Fruit fly (Drosophila melanogaster): ENCODE data around the gene CG13272.

DNA sequence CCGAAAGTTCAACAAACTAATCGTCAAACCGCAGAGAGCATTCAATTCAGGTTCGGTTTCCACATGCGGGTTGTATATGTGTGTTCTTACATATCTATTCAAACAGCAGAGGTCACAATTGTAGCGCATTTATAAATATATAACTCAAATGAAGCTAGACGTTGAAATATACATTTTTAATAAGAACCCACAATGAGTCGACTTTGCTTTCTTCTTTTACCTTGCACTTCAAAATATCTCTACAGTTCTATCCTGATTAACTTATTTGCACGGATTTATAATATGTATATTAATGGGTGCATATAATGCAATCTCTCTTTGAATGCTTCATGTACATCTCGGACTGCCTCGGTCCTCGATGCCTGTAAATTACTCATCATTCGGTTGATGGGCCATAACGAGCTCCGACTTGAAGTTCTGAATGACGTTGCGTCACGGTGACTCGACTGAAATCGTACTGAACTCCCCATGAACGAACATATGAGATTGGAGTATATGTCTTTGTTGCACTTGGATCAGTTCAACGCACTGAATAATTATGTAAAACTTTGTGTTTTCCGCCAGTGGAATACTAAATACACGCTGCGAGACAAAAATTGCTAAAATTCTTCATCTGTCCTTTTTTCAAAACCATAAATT lies 13.8 kb downstream of the CG13272 start:
- TF ChIP-seq CG7101 (tag; optimal IDR thresholded peaks at IDR 0.05) (no peak), ovo (GFP tag; optimal IDR thresholded peaks at IDR 0.05) (no peak), CG7045 (GFP tag; optimal IDR thresholded peaks at IDR 0.05) (peak; percentile 2), Crg-1 (GFP tag; optimal IDR thresholded peaks at IDR 0.05) (no peak), Mnt (GFP tag; optimal IDR thresholded peaks at IDR 0.05) (peak; percentile 1), cic (GFP tag; optimal IDR thresholded peaks at IDR 0.05) (no peak)

All from whole organism, adult.